Fruit fly (Drosophila melanogaster) whole organism, embryonic: ENCODE data around the gene CG15046.

Source experiments
- Awh ChIP-seq: fragments of 200-800 bp; sonication (Bioruptor generic); IDR thresholded peaks from 2 replicates; pipeline ENCODE4, ENCODE4 v1.3.6; 2022; ENCODE audit warnings: missing biosample characterization, missing genetic modification characterization
- CG10543 ChIP-seq: fragments of 200-800 bp; sonication (Bioruptor generic); optimal IDR thresholded peaks from 3 replicates; lab custom pipeline; 2017; ENCODE audit warnings: missing biosample characterization, mild to moderate bottlenecking, missing genetic modification characterization, moderate library complexity
- CG10565 ChIP-seq: fragments of 200-800 bp; sonication (Bioruptor generic); optimal IDR thresholded peaks from 3 replicates; lab custom pipeline; 2016; ENCODE audit warnings: missing biosample characterization, mild to moderate bottlenecking, missing genetic modification characterization
- CG10959 ChIP-seq: fragments of 200-800 bp; sonication (Bioruptor generic); IDR thresholded peaks from 2 replicates; pipeline ENCODE4 v1.3.6; 2022; ENCODE audit warnings: missing biosample characterization, missing genetic modification characterization
- CG12391 ChIP-seq: fragments of 200-800 bp; sonication (Bioruptor generic); optimal IDR thresholded peaks from 3 replicates; lab custom pipeline; 2018; ENCODE audit warnings: missing biosample characterization, mild to moderate bottlenecking, missing genetic modification characterization, moderate library complexity
- CG12659 ChIP-seq: fragments of 200-800 bp; sonication (Bioruptor generic); optimal IDR thresholded peaks from 3 replicates; lab custom pipeline; 2017; ENCODE audit warnings: mild to moderate bottlenecking, missing biosample characterization, missing genetic modification reagents, missing genetic modification characterization
- CG15601 ChIP-seq: fragments of 200-800 bp; sonication (Bioruptor generic); optimal IDR thresholded peaks from 3 replicates; lab custom pipeline; 2019; ENCODE audit warnings: missing biosample characterization, mild to moderate bottlenecking, missing genetic modification characterization, moderate library complexity
- CG1603 ChIP-seq: fragments of 200-800 bp; sonication (Bioruptor generic); optimal IDR thresholded peaks from 2 replicates; lab custom pipeline; 2019; ENCODE audit warnings: missing biosample characterization, mild to moderate bottlenecking, missing genetic modification characterization, moderate library complexity
- CG17385 ChIP-seq: fragments of 200-800 bp; sonication (Bioruptor generic); optimal IDR thresholded peaks from 3 replicates; lab custom pipeline; 2018; ENCODE audit warnings: missing biosample characterization, mild to moderate bottlenecking, missing genetic modification characterization
- CG32767 ChIP-seq: fragments of 200-800 bp; sonication (Bioruptor generic); IDR thresholded peaks from 2 replicates; pipeline ENCODE4 v1.3.6; 2022; ENCODE audit warnings: missing biosample characterization, missing genetic modification characterization
- CG3995 ChIP-seq: fragments of 200-800 bp; sonication (Bioruptor generic); optimal IDR thresholded peaks from 3 replicates; lab custom pipeline; 2016; ENCODE audit warnings: missing biosample characterization, missing genetic modification characterization
- CG4707 ChIP-seq: fragments of 200-800 bp; sonication (Bioruptor generic); optimal IDR thresholded peaks from 2 replicates; lab custom pipeline; 2018; ENCODE audit warnings: missing biosample characterization, mild to moderate bottlenecking, missing genetic modification characterization, moderate library complexity
- CG6791 ChIP-seq: fragments of 200-800 bp; sonication (Bioruptor generic); IDR thresholded peaks from 3 replicates; pipeline ENCODE4 v1.3.6; 2022; ENCODE audit warnings: missing biosample characterization, missing genetic modification characterization; ENCODE audit not compliant: partially characterized antibody
- CG8089 ChIP-seq: fragments of 200-800 bp; sonication (Bioruptor generic); optimal IDR thresholded peaks from 3 replicates; lab custom pipeline; 2016; ENCODE audit warnings: missing biosample characterization, missing genetic modification characterization
- Deaf1 ChIP-seq: fragments of 200-800 bp; optimal IDR thresholded peaks from 3 replicates; lab custom pipeline; 2019; ENCODE audit warnings: missing biosample characterization, mild to moderate bottlenecking, missing genetic modification characterization, moderate library complexity
- Drgx ChIP-seq: fragments of 200-800 bp; sonication (Bioruptor generic); IDR thresholded peaks from 2 replicates; pipeline ENCODE4 v1.3.6; 2022; ENCODE audit warnings: missing biosample characterization, missing genetic modification characterization
- E2f2 ChIP-seq: fragments of 200-800 bp; sonication (Bioruptor generic); IDR thresholded peaks from 2 replicates; pipeline ENCODE4 v1.3.6; 2022; ENCODE audit warnings: missing biosample characterization, missing genetic modification characterization
- Fer2 ChIP-seq: fragments of 200-800 bp; sonication (Bioruptor generic); optimal IDR thresholded peaks from 2 replicates; lab custom pipeline; 2018; ENCODE audit warnings: missing biosample characterization, mild to moderate bottlenecking, missing genetic modification characterization, moderate library complexity
- MESR4 ChIP-seq: fragments of 200-800 bp; sonication (Bioruptor generic); optimal IDR thresholded peaks from 2 replicates; lab custom pipeline; 2018; ENCODE audit warnings: missing biosample characterization, mild to moderate bottlenecking, missing genetic modification characterization, moderate library complexity
- NK7.1 ChIP-seq: fragments of 200-800 bp; sonication (Bioruptor generic); optimal IDR thresholded peaks from 3 replicates; lab custom pipeline; 2016; ENCODE audit warnings: missing biosample characterization, missing genetic modification characterization
- NfI ChIP-seq: fragments of 200-800 bp; sonication (Bioruptor generic); optimal IDR thresholded peaks from 3 replicates; lab custom pipeline; 2018; ENCODE audit warnings: missing biosample characterization, mild to moderate bottlenecking, missing genetic modification characterization, moderate library complexity
- Rfx ChIP-seq: fragments of 200-800 bp; sonication (Bioruptor generic); IDR thresholded peaks from 2 replicates; pipeline ENCODE4 v1.3.6; 2022; ENCODE audit warnings: missing biosample characterization, missing genetic modification characterization
- Stat92E ChIP-seq, 3 experiments: fragments of >200 bp in 2 of 3; fragments of 200-800 bp in 1 of 3; sonication (Bioruptor generic) in 1 of 3; optimal IDR thresholded peaks; 2 replicates each; lab custom pipeline; 2017 to 2019; ENCODE audit warnings: missing biosample characterization in 3 of 3, missing genetic modification characterization in 3 of 3, mild to moderate bottlenecking in 1 of 3, moderate library complexity in 1 of 3
- Taf1 ChIP-seq: fragments of 200-800 bp; sonication (Bioruptor generic); IDR thresholded peaks from 2 replicates; pipeline ENCODE4 v1.3.6; 2022; ENCODE audit warnings: missing biosample characterization, missing genetic modification characterization
- Vsx1 ChIP-seq: fragments of 200-800 bp; sonication (Bioruptor generic); optimal IDR thresholded peaks from 2 replicates; lab custom pipeline; 2017; ENCODE audit warnings: missing biosample characterization, mild to moderate bottlenecking, missing genetic modification characterization, missing genetic modification reagents
- YL-1 ChIP-seq: fragments of 200-800 bp; sonication (Bioruptor generic); optimal IDR thresholded peaks from 3 replicates; lab custom pipeline; 2017; ENCODE audit warnings: missing biosample characterization, mild to moderate bottlenecking, missing genetic modification characterization
- ara ChIP-seq: fragments of 200-800 bp; sonication (Bioruptor generic); IDR thresholded peaks from 2 replicates; pipeline ENCODE4 v1.3.6; 2022; ENCODE audit warnings: missing biosample characterization, missing genetic modification characterization
- cg ChIP-seq: fragments of 200-800 bp; sonication (Bioruptor generic); optimal IDR thresholded peaks from 3 replicates; lab custom pipeline; 2019; ENCODE audit warnings: missing biosample characterization, mild to moderate bottlenecking, missing genetic modification characterization, moderate library complexity
- chinmo ChIP-seq: fragments of 200-800 bp; sonication (Bioruptor generic); IDR thresholded peaks from 4 replicates; pipeline ENCODE4 v1.3.6; 2022; ENCODE audit warnings: missing biosample characterization, missing genetic modification characterization; ENCODE audit not compliant: partially characterized antibody
- crol ChIP-seq: fragments of 200-800 bp; sonication (Bioruptor generic); IDR thresholded peaks from 2 replicates; pipeline ENCODE4 v1.3.6; 2022; ENCODE audit warnings: missing biosample characterization, missing genetic modification characterization
- dpn ChIP-seq, 2 experiments: fragments of 200-800 bp; sonication (Bioruptor generic); optimal IDR thresholded peaks; 3 replicates each; lab custom pipeline; 2016; ENCODE audit warnings: missing biosample characterization in 2 of 2, missing genetic modification characterization in 2 of 2
- gfzf ChIP-seq: fragments of 200-800 bp; sonication (Bioruptor generic); optimal IDR thresholded peaks from 2 replicates; lab custom pipeline; 2016; ENCODE audit warnings: missing biosample characterization, mild to moderate bottlenecking, missing genetic modification characterization, moderate library complexity
- grau ChIP-seq: fragments of 200-800 bp; optimal IDR thresholded peaks from 3 replicates; lab custom pipeline; 2019; ENCODE audit warnings: missing biosample characterization, mild to moderate bottlenecking, missing genetic modification characterization, moderate library complexity
- gsb-n ChIP-seq: fragments of 200-800 bp; sonication (Bioruptor generic); optimal IDR thresholded peaks from 3 replicates; lab custom pipeline; 2018; ENCODE audit warnings: missing biosample characterization, mild to moderate bottlenecking, missing genetic modification characterization
- kni ChIP-seq: fragments of 200-800 bp; sonication (Bioruptor generic); optimal IDR thresholded peaks from 3 replicates; lab custom pipeline; 2017; ENCODE audit warnings: mild to moderate bottlenecking, missing biosample characterization, missing genetic modification reagents, missing genetic modification characterization
- lola ChIP-seq, 3 experiments: fragments of >200 bp in 2 of 3; fragments of 200-800 bp in 1 of 3; sonication (Bioruptor generic) in 1 of 3; optimal IDR thresholded peaks; 2 replicates each; lab custom pipeline; 2017 to 2019; ENCODE audit warnings: missing biosample characterization in 3 of 3, missing genetic modification characterization in 3 of 3, mild to moderate bottlenecking in 1 of 3, moderate library complexity in 1 of 3
- nom ChIP-seq: fragments of 200-800 bp; sonication (Bioruptor generic); optimal IDR thresholded peaks from 2 replicates; lab custom pipeline; 2017; ENCODE audit warnings: missing biosample characterization, missing genetic modification characterization, mild to moderate bottlenecking, moderate library complexity, missing genetic modification reagents
- sd ChIP-seq: fragments of 200-800 bp; sonication (Bioruptor generic); optimal IDR thresholded peaks from 3 replicates; lab custom pipeline; 2018; ENCODE audit warnings: missing biosample characterization, mild to moderate bottlenecking, missing genetic modification characterization, moderate library complexity
- sens ChIP-seq: fragments of 200-800 bp; sonication (Bioruptor generic); peaks from one replicate; lab custom pipeline; 2016; ENCODE audit warnings: missing biosample characterization, missing genetic modification characterization
- stwl ChIP-seq: fragments of 200-800 bp; sonication (Bioruptor generic); optimal IDR thresholded peaks from 3 replicates; lab custom pipeline; 2018; ENCODE audit warnings: missing biosample characterization, mild to moderate bottlenecking, missing genetic modification characterization, moderate library complexity
- tap ChIP-seq: fragments of 200-800 bp; optimal IDR thresholded peaks from 3 replicates; lab custom pipeline; 2019; ENCODE audit warnings: missing biosample characterization, mild to moderate bottlenecking, missing genetic modification characterization, moderate library complexity
- tna ChIP-seq: fragments of 200-800 bp; sonication (Bioruptor generic); IDR thresholded peaks from 2 replicates; pipeline ENCODE4 v1.3.6; 2022; ENCODE audit warnings: missing biosample characterization, missing genetic modification characterization; ENCODE audit not compliant: partially characterized antibody
- ttk ChIP-seq: fragments of 200-800 bp; sonication (Bioruptor generic); IDR thresholded peaks from 2 replicates; pipeline ENCODE4 v2.1.2; 2022; ENCODE audit warnings: missing biosample characterization, missing genetic modification characterization
- vfl ChIP-seq: fragments of 200-800 bp; sonication (Bioruptor generic); optimal IDR thresholded peaks from 2 replicates; lab custom pipeline; 2016; ENCODE audit warnings: missing biosample characterization, missing genetic modification characterization

CG15046 gene

dm6 chrX:18506639-18507528 is 17.5 kb upstream of the CG15046 start (continued):
- TF ChIP-seq Fer2 (no peak), CG8089 (GFP tag; lab: Kevin White, UChicago) (peak; percentile 67), ttk (GFP tag; lab: Robert Waterston, UW) (peak; percentile 68), Taf1 (peak; percentile 67), Stat92E (GFP tag; optimal IDR thresholded peaks at IDR 0.05; lab: Kevin White, UChicago) (no peak), vfl (GFP tag; lab: Kevin White, UChicago) (peak; percentile 18), CG10959 (GFP tag; lab: Robert Waterston, UW) (peak; percentile 35; the same call in 1 of the 2 replicates), ara (GFP tag; lab: Robert Waterston, UW) (peak; percentile 84), Drgx (GFP tag; lab: Robert Waterston, UW) (peak; percentile 83), Vsx1 (GFP tag; lab: Kevin White, UChicago) (peak; percentile 35), CG10565 (GFP tag; lab: Kevin White, UChicago) (peak; percentile 38)
- TF ChIP-seq, all 482 proteins: peak for 359

- TF ChIP-seq CG3995 (GFP tag; lab: Kevin White, UChicago) = no peak
- TF ChIP-seq gfzf (GFP tag; lab: Kevin White, UChicago) = peak; percentile 4
- TF ChIP-seq tap (tag; lab: Kevin White, UChicago) = no peak
- peak; percentile 15 for TF ChIP-seq sd
- peak; percentile 45 for TF ChIP-seq stwl
- no peak for TF ChIP-seq NK7.1 (GFP tag; lab: Kevin White, UChicago)
- TF ChIP-seq NfI = no peak
- peak; percentile 43 for TF ChIP-seq YL-1 (GFP tag; lab: Kevin White, UChicago)
- peak; percentile 11 for TF ChIP-seq CG12391 (tag; lab: Kevin White, UChicago)
- 0 out of 2 replicates have a peak, but pooled peaks have one; percentile 14 for TF ChIP-seq E2f2 (GFP tag; lab: Robert Waterston, UW)
- TF ChIP-seq nom (GFP tag; lab: Kevin White, UChicago) = peak; percentile 50
- TF ChIP-seq lola (GFP tag; optimal IDR thresholded peaks at IDR 0.05; lab: Kevin White, UChicago) = no peak
- peak; percentile 43 for TF ChIP-seq cg (GFP tag; lab: Kevin White, UChicago)
- TF ChIP-seq Awh (GFP tag; lab: Robert Waterston, UW) = no peak
- peak; percentile 53 for TF ChIP-seq MESR4 (GFP tag; lab: Kevin White, UChicago)
- TF ChIP-seq CG6791 (GFP tag; lab: Robert Waterston, UW) = 0 out of 3 replicates have a peak, but pooled peaks have one; percentile 22
- peak; percentile 96 for TF ChIP-seq CG15601 (tag; lab: Kevin White, UChicago)
- peak; percentile 44 for TF ChIP-seq sens (GFP tag; lab: Kevin White, UChicago)
- peak; percentile 56 for TF ChIP-seq CG12659
- peak; percentile 65 for TF ChIP-seq crol (GFP tag; lab: Robert Waterston, UW)
- peak; percentile 38 for TF ChIP-seq CG17385
- TF ChIP-seq CG4707 (GFP tag; lab: Kevin White, UChicago) = peak; percentile 15
- peak; percentile 53; the same call in 1 of the 2 replicates for TF ChIP-seq tna (GFP tag; lab: Robert Waterston, UW)
- TF ChIP-seq grau (tag; lab: Kevin White, UChicago) = peak; percentile 24
- TF ChIP-seq CG1603 (tag; lab: Kevin White, UChicago) = peak; percentile 37
- TF ChIP-seq gsb-n (tag; lab: Kevin White, UChicago) = peak; percentile 62
- peak; percentile 24 for TF ChIP-seq CG10543 (GFP tag; lab: Kevin White, UChicago)
- TF ChIP-seq CG32767 (GFP tag; lab: Robert Waterston, UW) = peak; percentile 67; the same call in 1 of the 2 replicates
- peak; percentile 85; the same call in 3 of the 4 replicates for TF ChIP-seq chinmo (GFP tag; lab: Robert Waterston, UW)
- no peak for TF ChIP-seq dpn (GFP tag; optimal IDR thresholded peaks at IDR 0.05; lab: Kevin White, UChicago)
- peak; percentile 92 for TF ChIP-seq Deaf1 (tag; lab: Kevin White, UChicago)
- no peak for TF ChIP-seq Rfx (GFP tag; lab: Robert Waterston, UW)
- TF ChIP-seq kni (GFP tag; lab: Kevin White, UChicago) = peak; percentile 47
These were observed 15.7 kb upstream of the CG15046 start, which contains the start of gene Wnt5 for dm6 chrX:18504948-18505597. TSS of gene Wnt5 (minus strand) at chrX:18505405.
